Worm (Caenorhabditis elegans) whole organism, late embryonic: ENCODE data around the gene cyp-33D1.

Experiments used
- F13H6.1 ChIP-seq: sonication (generic microtip); optimal IDR thresholded peaks from 2 replicates; lab custom pipeline; 2016; ENCODE audit warnings: missing genetic modification characterization, missing compliant biosample characterization
- K09A11.1 ChIP-seq: sonication (generic microtip); optimal IDR thresholded peaks from 2 replicates; lab custom pipeline; 2017; ENCODE audit warnings: antibody characterized with exemption, mild to moderate bottlenecking, missing genetic modification characterization, missing compliant biosample characterization; ENCODE audit not compliant: insufficient read depth
- T23F11.4 ChIP-seq: fragments of 200-800 bp; sonication (Bioruptor generic); optimal IDR thresholded peaks from 2 replicates; lab custom pipeline; 2018; ENCODE audit warnings: mild to moderate bottlenecking, missing genetic modification characterization, missing compliant biosample characterization
- ama-1 ChIP-seq: fragments of 150-350 bp; optimal IDR thresholded peaks from 2 replicates; lab custom pipeline; 2014
- ceh-18 ChIP-seq: sonication (generic microtip); optimal IDR thresholded peaks from 2 replicates; lab custom pipeline; 2016; ENCODE audit warnings: missing genetic modification characterization, missing compliant biosample characterization
- ceh-2 ChIP-seq: sonication (generic microtip); optimal IDR thresholded peaks from 2 replicates; lab custom pipeline; 2016; ENCODE audit warnings: missing genotype, missing genetic modification characterization, missing compliant biosample characterization
- ceh-22 ChIP-seq: sonication (generic microtip); optimal IDR thresholded peaks from 2 replicates; lab custom pipeline; 2017; ENCODE audit warnings: missing biosample characterization, missing genetic modification characterization
- ceh-24 ChIP-seq: sonication (generic microtip); optimal IDR thresholded peaks from 2 replicates; lab custom pipeline; 2016; ENCODE audit warnings: mild to moderate bottlenecking, missing genetic modification characterization, missing compliant biosample characterization
- ceh-31 ChIP-seq: sonication (generic microtip); optimal IDR thresholded peaks from 2 replicates; lab custom pipeline; 2016; ENCODE audit warnings: missing genetic modification characterization, missing compliant biosample characterization
- ceh-34 ChIP-seq: sonication (generic microtip); optimal IDR thresholded peaks from 2 replicates; lab custom pipeline; 2016; ENCODE audit warnings: mild to moderate bottlenecking, missing genetic modification characterization, missing compliant biosample characterization
- ceh-45 ChIP-seq: fragments of 200-800 bp; sonication (Bioruptor generic); IDR thresholded peaks from 2 replicates; pipeline ENCODE4 v1.3.6; 2022; ENCODE audit warnings: missing genetic modification reagents, missing genetic modification characterization, missing compliant biosample characterization
- ceh-48 ChIP-seq: sonication (generic microtip); optimal IDR thresholded peaks from 2 replicates; lab custom pipeline; 2016; ENCODE audit warnings: missing genetic modification characterization, inconsistent platforms, missing compliant biosample characterization
- dve-1 ChIP-seq: sonication (generic microtip); optimal IDR thresholded peaks from 2 replicates; lab custom pipeline; 2017; ENCODE audit warnings: antibody characterized with exemption, mild to moderate bottlenecking, missing genetic modification characterization, missing compliant biosample characterization
- elt-4 ChIP-seq: sonication (generic microtip); optimal IDR thresholded peaks from 2 replicates; lab custom pipeline; 2016; ENCODE audit warnings: missing genetic modification characterization, missing compliant biosample characterization
- hlh-15 ChIP-seq: sonication (generic microtip); optimal IDR thresholded peaks from 2 replicates; lab custom pipeline; 2016; ENCODE audit warnings: missing genetic modification characterization, missing compliant biosample characterization
- hlh-6 ChIP-seq: sonication (generic microtip); optimal IDR thresholded peaks from 2 replicates; lab custom pipeline; 2016; ENCODE audit warnings: missing genotype, missing genetic modification characterization, missing compliant biosample characterization
- lim-6 ChIP-seq: sonication (generic microtip); optimal IDR thresholded peaks from 2 replicates; lab custom pipeline; 2016; ENCODE audit warnings: missing genetic modification characterization, missing compliant biosample characterization
- lin-11 ChIP-seq: fragments of 200-800 bp; sonication (Bioruptor generic); optimal IDR thresholded peaks from 2 replicates; lab custom pipeline; 2018; ENCODE audit warnings: mild to moderate bottlenecking, missing genetic modification characterization, missing compliant biosample characterization
- madf-2 ChIP-seq: sonication (generic microtip); optimal IDR thresholded peaks from 2 replicates; lab custom pipeline; 2017; ENCODE audit warnings: missing genetic modification characterization, missing compliant biosample characterization
- nfya-1 ChIP-seq: sonication (generic microtip); optimal IDR thresholded peaks from 2 replicates; lab custom pipeline; 2017; ENCODE audit warnings: missing genetic modification characterization, mild to moderate bottlenecking, missing compliant biosample characterization, antibody characterized with exemption, moderate library complexity
- nhr-11 ChIP-seq: fragments of 150-350 bp; optimal IDR thresholded peaks from 2 replicates; lab custom pipeline; 2014; ENCODE audit warnings: missing biosample characterization, missing genetic modification characterization
- npax-4 ChIP-seq: sonication (generic microtip); optimal IDR thresholded peaks from 2 replicates; lab custom pipeline; 2016; ENCODE audit warnings: missing genetic modification characterization, missing compliant biosample characterization
- pag-3 ChIP-seq: sonication (generic microtip); optimal IDR thresholded peaks from 2 replicates; lab custom pipeline; 2016; ENCODE audit warnings: missing compliant biosample characterization, missing genetic modification characterization, borderline replicate concordance
- pha-4 ChIP-seq: fragments of 150-350 bp; optimal IDR thresholded peaks from 2 replicates; lab custom pipeline; 2018; ENCODE audit warnings: missing biosample characterization, missing genetic modification reagents, missing genetic modification characterization
- pqm-1 ChIP-seq: sonication (generic microtip); optimal IDR thresholded peaks from 2 replicates; lab custom pipeline; 2016; ENCODE audit warnings: missing genetic modification characterization, missing compliant biosample characterization
- pros-1 ChIP-seq: fragments of 150-350 bp; optimal IDR thresholded peaks from 2 replicates; lab custom pipeline; 2014; ENCODE audit warnings: missing biosample characterization, missing genetic modification reagents, missing genetic modification characterization
- rnt-1 ChIP-seq: sonication (generic microtip); optimal IDR thresholded peaks from 2 replicates; lab custom pipeline; 2016; ENCODE audit warnings: missing genetic modification characterization, missing compliant biosample characterization
- sdc-2 ChIP-seq: sonication (generic microtip); optimal IDR thresholded peaks from 2 replicates; lab custom pipeline; 2016; ENCODE audit warnings: missing genotype, missing genetic modification characterization, missing compliant biosample characterization
- sox-4 ChIP-seq: sonication (generic microtip); optimal IDR thresholded peaks from 2 replicates; lab custom pipeline; 2017; ENCODE audit warnings: mild to moderate bottlenecking, missing genetic modification characterization, inconsistent platforms, missing compliant biosample characterization
- unc-55 ChIP-seq: sonication (generic microtip); optimal IDR thresholded peaks from 2 replicates; lab custom pipeline; 2017; ENCODE audit warnings: missing biosample characterization, missing genetic modification reagents, missing genetic modification characterization
- ztf-16 ChIP-seq: sonication (generic microtip); optimal IDR thresholded peaks from 2 replicates; lab custom pipeline; 2017; ENCODE audit warnings: missing genetic modification characterization, missing compliant biosample characterization

Gene cyp-33D1

DNA sequence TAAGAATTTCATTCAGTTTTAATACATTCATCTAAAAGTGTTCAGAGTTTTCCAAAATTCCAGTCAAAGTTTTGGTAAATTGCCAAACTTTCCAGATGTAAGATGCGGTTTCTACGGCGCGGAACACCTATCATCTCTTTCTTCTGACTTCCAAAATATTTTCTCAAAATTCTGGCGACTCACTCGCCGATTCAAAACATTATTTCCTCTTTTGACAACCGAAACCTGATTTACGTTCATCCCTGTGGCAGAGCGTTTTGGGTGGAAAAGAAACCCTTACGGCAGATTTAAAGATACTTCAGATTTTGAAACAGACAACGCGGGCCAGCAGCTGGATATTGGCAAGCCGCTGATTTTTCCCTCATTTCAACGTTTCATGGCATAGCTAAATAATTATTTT is 22.4 kb upstream of the cyp-33D1 start, which contains the start of gene F11A5.5:
F11A5.5 (plus strand) TSS at position 301 of the 400 bp plus-strand sequence.
- TF ChIP-seq nfya-1 (tag; lab: Kevin White, UChicago): no peak
- TF ChIP-seq, all 69 proteins: peak for 0

DNA sequence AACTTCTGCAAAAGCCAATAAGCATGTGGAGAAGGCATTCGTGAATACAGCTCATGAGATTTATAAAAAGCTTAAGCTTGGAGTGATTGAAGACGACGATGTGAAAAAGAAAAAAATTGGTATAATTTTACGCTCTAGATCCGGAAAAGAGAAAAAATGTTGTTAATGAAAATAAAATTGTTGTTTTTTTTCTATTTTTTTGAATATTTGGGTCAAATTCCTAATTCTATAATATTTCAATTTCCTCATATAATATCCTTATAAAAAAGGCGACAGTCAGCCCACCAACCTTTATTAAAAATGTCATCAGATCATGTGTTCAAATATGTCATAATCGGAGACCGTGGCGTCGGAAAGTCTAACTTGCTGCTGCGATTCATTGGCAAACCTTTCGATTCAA is 19.7 kb upstream of the cyp-33D1 start, which contains the start of gene rabr-3:
rabr-3 (plus strand) TSS at position 301 of the 400 bp plus-strand sequence.
- TF ChIP-seq ceh-34 (no peak), ceh-18 (tag; lab: Kevin White, UChicago) (no peak), hlh-6 (tag; lab: Kevin White, UChicago) (no peak), ceh-24 (no peak), sox-4 (tag; lab: Kevin White, UChicago) (no peak), pqm-1 (no peak), ceh-22 (tag; lab: Kevin White, UChicago) (no peak), K09A11.1 (tag; lab: Kevin White, UChicago) (no peak)

DNA sequence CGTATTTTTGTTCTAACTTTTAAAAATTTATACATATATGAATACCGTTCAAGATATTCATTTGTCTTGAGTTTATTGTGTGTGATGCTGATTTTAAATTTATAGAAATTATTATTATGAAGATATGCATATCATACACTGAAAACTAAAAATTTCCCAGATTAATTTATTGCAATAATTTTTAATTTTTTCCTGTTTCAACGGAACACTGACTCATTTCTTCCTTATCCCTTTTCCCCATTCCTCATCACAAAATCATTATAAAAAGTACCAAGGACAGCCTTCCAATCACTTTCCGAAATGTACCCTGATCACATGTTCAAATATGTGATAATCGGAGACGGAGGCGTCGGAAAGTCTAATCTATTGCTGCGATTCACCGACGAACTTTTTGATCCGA is 19.0 kb upstream of the cyp-33D1 start, which contains the start of gene rabr-4:
rabr-4 (plus strand) TSS at position 301 of the 400 bp plus-strand sequence.
- TF ChIP-seq F13H6.1 (tag; lab: Kevin White, UChicago) (no peak), ceh-2 (tag; lab: Kevin White, UChicago) (no peak), nhr-11 (no peak), ztf-16 (tag; lab: Kevin White, UChicago) (no peak)

DNA sequence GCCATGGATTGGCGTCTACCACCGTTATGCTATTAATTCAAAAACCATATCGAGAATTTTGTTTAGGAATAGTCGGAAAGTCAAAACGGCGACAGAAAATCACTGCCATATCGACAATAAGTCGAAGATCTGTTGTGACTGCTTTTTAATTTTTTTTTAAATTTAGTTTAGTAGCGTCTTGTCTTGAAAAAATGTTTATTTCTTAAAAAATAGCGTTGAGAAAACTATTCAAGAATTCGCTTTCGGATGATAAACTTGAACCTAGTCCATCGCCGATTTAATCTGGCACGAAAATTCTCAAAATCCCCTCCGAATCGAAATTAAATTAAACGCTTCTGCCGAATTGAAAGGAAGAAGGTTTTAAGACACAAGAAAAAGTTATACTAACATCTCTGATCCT is 16.5 kb upstream of the cyp-33D1 start, which contains the start of gene srh-279:
srh-279 (plus strand) TSS at position 301 of the 400 bp plus-strand sequence.
- TF ChIP-seq lin-11 (tag; lab: Kevin White, UChicago) (no peak), pqm-1 (no peak), npax-4 (tag; lab: Kevin White, UChicago) (no peak), hlh-15 (tag; lab: Kevin White, UChicago) (no peak), pag-3 (tag; lab: Kevin White, UChicago) (no peak), madf-2 (tag; lab: Kevin White, UChicago) (no peak), ceh-31 (no peak), pros-1 (tag; lab: Kevin White, UChicago) (no peak), ceh-48 (tag; lab: Kevin White, UChicago) (no peak), dve-1 (tag; lab: Kevin White, UChicago) (no peak), ztf-16 (tag; lab: Kevin White, UChicago) (no peak), pha-4 (tag; lab: Kevin White, UChicago) (no peak), T23F11.4 (GFP tag; lab: Kevin White, UChicago) (no peak), lim-6 (tag; lab: Kevin White, UChicago) (no peak), ceh-45 (no peak)
- TF ChIP-seq, all 69 proteins: peak for 0

DNA sequence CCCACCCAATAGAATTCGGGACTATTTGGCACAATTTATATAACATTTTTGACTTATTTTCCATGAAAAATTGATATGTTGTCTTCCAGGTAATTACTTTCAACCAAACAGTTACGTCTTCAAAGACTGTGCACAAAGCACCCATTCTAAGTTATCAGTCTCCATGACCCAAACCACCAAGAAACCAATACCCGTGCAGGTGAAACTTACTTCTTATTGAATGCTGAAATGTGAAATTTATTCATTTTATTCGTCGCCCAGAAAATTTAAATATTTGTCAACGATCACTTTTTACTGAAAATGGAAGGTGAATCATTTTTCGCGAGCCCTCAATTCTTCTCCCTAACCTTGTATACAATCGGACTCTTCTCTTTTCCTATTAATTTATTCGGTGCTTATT is 14.8 kb upstream of the cyp-33D1 start, which contains the start of gene srh-281:
srh-281 (plus strand) TSS at position 301 of the 400 bp plus-strand sequence.
- no peak for TF ChIP-seq sdc-2 (tag; lab: Kevin White, UChicago)
- TF ChIP-seq, all 69 proteins: peak for 0

DNA sequence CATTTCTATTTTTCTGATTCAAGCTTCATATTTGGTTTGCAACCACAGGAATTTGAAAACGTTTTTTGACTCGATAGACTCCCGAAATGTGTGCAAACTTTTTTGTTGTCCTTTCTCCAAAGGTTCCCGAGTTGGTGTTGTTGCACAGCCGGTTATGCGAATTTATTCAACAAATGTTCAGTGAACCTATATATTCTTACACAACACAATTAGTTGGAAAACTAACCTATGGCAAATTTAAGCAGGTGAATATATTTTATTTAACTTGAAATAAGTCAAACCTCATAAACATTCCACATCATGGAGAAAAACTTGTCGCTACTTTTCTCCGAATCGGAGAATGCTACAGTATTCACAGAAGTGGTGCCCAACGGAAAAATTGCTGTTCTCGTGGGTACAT is 7.7 kb upstream of the cyp-33D1 start, which contains the start of gene srz-14:
srz-14 (plus strand) TSS at position 301 of the 400 bp plus-strand sequence.
- TF ChIP-seq rnt-1 (tag; lab: Kevin White, UChicago): no peak
- TF ChIP-seq unc-55 (GFP tag; lab: Kevin White, UChicago): no peak
- no peak for TF ChIP-seq hlh-6 (tag; lab: Kevin White, UChicago)
- TF ChIP-seq elt-4: no peak
- TF ChIP-seq ama-1 (lab: Kevin White, UChicago): no peak
- no peak for TF ChIP-seq nfya-1 (tag; lab: Kevin White, UChicago)
- no peak for TF ChIP-seq dve-1 (tag; lab: Kevin White, UChicago)
